Worm (Caenorhabditis elegans) whole organism, L4/young adult: Measurements from ENCODE around the gene bec-1.
A peak's percentile ranks its signal among the peaks of the same experiment; 100 is the strongest.

ENCODE experiments used
- W03F9.2 ChIP-seq: fragments of 150-350 bp; optimal IDR thresholded peaks from 2 replicates; lab custom pipeline; 2014; ENCODE audit warnings: missing biosample characterization, missing genetic modification characterization
- dao-5 ChIP-seq: sonication (generic microtip); optimal IDR thresholded peaks from 2 replicates; lab custom pipeline; 2016; ENCODE audit warnings: missing genotype, missing genetic modification characterization, moderate library complexity, missing compliant biosample characterization
- him-1 ChIP-seq: sonication (generic microtip); optimal IDR thresholded peaks from 2 replicates; lab custom pipeline; 2016; ENCODE audit warnings: missing genotype, missing genetic modification reagents, missing genetic modification characterization, missing compliant biosample characterization

Gene bec-1

DNA sequence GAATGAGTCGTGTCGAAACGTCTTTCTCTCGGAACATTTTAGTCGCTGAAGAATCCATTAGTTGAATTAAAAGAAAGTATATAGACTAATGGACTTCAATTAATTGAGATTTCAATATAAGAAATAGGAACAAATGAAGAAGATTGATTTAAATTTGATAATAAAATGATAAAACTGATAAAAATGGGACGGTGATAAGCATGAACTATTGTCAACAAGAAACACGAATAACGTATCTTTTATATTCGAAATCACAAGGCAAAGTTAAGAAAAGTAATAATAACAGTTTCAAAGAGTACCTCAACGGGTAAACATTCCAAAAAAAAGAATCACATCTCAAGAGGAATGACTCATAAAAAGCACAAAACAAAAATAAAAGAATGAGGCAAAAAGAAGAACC is 5.2 kb upstream of the bec-1 start, which contains the start of gene T19E7.6:
Gene T19E7.6 (minus strand): TSS at position 45 of the 400 bp plus-strand sequence.
- TF ChIP-seq dao-5 (tag; lab: Kevin White, UChicago) (no peak), W03F9.2 (tag; lab: Kevin White, UChicago) (no peak), him-1 (tag; lab: Kevin White, UChicago) (no peak)

DNA sequence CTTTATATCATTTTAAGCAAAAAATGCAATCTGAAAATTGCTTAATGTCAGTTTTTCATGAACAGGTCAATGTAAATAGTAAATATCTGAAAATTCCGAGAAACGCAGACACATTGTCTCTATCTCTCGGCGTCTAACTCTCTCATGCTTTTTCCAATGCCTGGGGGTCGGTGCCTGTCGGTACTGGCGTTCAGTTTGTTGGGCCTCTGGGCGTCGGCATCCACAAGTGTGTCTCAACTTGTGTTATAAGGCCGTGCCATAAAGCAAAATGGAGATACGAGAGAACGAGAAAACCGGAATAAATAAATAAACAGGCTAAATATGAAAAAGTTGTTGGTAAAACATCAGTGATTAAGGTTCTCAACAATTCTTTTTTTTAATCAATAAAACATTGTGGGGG is 3.0 kb upstream of the bec-1 start:
- TF ChIP-seq dao-5 (tag; lab: Kevin White, UChicago) = no peak
- TF ChIP-seq W03F9.2 (tag; lab: Kevin White, UChicago) = no peak
- no peak for TF ChIP-seq him-1 (tag; lab: Kevin White, UChicago)

DNA sequence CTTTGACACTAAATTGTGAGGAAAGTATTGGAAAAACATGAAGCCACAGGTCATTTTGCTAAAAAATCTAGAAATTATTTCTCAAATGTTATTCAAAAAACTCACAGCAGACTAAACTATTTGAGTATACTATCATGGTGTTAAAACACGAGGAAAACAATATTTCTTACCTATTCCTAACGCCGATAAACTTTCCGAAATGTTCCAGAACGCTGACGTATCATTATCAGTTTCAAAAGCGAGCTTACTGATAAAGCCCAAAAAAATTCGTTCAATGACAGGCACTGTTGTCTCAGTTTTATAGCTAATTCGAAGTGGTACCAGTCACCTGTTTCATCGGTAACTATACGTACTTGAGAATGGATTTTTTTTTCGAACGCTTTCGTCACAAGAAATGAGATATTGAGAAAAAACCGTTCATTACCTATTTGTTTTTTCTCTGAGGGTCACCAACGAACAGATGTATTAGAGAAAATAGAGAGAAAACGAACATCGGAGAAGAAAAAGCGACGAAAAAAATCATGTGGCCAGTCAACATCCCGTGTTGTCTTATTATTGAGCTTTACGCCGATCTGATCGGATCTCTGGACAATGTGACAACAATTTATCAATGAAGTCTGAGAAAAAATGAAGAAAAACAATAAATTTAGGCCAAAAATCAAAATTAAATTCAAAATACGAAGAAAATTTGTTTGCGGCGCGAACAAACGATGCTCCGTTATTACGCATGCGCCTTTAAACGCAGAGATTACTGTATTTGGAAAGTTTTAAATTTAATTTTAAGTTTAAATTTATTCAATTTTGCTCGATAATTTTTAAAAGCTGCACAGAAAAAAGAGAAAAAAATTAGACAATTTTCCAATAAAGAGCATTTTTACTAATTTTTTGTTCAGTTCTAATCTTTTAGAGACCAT is 2.1 kb upstream of the bec-1 start:
- no peak for TF ChIP-seq him-1 (tag; lab: Kevin White, UChicago)
- TF ChIP-seq W03F9.2 (tag; lab: Kevin White, UChicago) = peak; percentile 11
- no peak for TF ChIP-seq dao-5 (tag; lab: Kevin White, UChicago)

DNA sequence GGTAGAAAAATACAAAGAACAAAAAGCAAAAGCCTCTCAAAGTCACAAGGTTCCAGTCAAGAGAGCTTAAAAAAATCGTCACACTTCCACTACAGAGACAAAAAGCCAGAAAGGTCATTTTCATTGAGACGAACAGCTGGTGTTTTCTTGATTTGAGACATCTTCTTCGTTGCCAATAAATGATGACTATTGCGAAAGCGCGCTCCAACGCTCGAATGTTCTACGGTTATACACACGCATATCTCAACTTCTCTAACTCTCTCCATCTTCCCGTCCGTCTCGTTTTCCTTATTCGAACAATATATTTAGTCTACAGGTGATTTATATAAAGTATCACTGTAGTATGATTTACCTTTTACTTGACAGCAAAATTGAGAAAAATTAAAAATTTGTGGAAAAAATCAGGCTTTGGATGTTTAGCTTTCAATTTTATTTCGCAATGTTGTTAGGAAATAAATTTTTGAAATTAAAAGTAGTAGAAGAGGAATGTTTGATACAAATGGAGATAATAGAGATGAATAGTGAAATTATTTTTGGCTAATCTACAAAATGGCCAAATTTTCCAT is 1.2 kb upstream of the bec-1 start:
- TF ChIP-seq dao-5 (tag; lab: Kevin White, UChicago) (no peak), W03F9.2 (tag; lab: Kevin White, UChicago) (peak; percentile 32), him-1 (tag; lab: Kevin White, UChicago) (no peak)

DNA sequence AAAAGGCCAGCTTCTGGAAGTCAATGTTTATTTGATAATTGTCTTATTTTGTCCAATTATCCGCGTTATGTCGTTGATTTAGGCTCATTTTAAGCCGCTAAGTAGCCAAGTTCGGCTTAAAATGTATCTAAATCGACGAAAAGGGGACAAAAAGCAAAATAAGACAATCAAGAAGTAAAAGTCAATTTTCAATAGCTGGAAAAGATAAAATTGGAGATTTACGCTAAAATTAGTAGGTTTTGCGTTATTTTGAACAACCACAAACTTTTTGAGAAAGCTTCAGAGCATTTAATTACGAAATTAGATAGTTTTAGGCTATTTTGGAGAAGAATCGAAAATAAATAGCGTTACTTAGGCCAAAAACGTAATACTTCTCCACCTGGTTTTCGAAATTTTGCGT is 1.3 kb downstream of the bec-1 start:
- no peak for TF ChIP-seq him-1 (tag; lab: Kevin White, UChicago)
- TF ChIP-seq dao-5 (tag; lab: Kevin White, UChicago) = no peak
- no peak for TF ChIP-seq W03F9.2 (tag; lab: Kevin White, UChicago)

DNA sequence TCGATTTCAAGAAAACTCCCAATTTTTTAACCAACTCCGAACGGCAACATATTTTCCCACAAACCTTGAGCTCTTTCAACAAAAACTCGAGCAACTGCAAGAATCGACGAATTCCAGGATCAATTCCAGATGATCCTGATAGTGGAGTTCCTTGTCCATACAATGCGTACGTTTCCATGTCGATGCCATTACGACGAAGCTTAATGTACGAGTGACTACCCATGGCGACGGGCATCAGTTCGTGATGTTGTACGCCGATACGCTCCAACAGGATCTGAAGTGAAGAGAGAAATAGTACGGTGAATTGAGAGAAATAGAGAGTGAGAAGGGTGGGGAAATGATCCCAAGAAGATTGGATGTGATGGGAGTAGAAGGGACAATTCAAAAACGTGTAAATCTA is 2.2 kb downstream of the bec-1 start:
- no peak for TF ChIP-seq him-1 (tag; lab: Kevin White, UChicago)
- no peak for TF ChIP-seq dao-5 (tag; lab: Kevin White, UChicago)
- no peak for TF ChIP-seq W03F9.2 (tag; lab: Kevin White, UChicago)

DNA sequence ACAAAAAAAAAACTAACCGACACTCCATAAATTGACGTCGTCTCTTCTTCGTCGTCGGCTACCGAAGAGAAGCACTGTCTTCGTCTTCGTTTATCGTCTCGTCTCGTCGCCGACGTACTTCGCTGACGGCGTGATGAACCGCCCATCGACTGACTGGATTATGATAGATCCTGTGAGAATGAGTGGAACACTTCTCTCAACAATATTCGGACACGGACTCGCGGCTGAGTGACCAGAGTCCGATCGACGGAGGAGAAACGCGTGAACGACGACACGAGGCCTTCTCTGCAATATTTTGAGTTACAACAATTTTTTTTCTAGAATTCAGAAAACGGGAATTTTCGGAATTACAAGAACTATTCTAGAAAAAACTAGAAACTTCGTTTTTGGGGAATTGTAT is 4.0 kb downstream of the bec-1 start, which contains the start of gene skn-1:
Gene skn-1 (minus strand): TSS at position 146 of the 400 bp plus-strand sequence.
- no peak for TF ChIP-seq him-1 (tag; lab: Kevin White, UChicago)
- no peak for TF ChIP-seq dao-5 (tag; lab: Kevin White, UChicago)
- TF ChIP-seq W03F9.2 (tag; lab: Kevin White, UChicago) = no peak

DNA sequence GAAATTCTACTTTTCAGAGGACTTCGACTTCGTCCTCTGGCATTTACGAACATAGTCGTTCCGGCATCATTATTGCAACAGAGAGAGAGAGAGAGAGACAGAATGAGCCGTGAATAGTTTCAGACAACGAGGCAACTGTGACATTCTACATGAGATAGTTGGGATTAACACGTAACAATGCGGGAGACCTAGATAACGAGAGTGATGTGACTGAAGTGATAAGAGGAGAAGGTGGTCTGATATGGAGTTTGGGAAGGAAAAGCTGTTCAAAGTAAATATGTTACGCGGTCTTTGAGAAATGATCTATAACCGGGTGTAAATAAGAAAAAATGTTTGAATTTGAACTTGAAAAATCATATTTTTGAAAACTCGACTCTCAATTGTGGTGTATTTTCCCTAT is 4.8 kb downstream of the bec-1 start:
- TF ChIP-seq him-1 (tag; lab: Kevin White, UChicago) (no peak), dao-5 (tag; lab: Kevin White, UChicago) (no peak), W03F9.2 (tag; lab: Kevin White, UChicago) (no peak)

DNA sequence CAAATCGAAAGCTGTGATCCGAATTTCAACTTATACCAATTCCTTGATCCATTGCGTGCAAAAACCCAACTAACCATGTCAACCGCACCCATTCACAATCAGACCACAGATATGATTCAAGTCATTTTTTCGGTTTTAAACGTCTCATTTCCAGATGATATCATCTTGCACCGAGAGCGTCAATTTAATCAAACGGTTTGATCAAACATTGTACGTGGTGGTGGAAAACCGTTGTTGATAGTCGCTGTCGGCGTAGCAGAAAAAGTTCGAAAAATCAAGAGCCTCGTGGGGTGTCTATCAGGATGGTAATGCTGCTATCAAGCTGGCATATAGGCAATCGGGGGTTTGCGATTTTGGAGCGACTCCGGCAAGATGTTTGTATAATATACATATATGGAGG is 5.3 kb downstream of the bec-1 start:
- TF ChIP-seq W03F9.2 (tag; lab: Kevin White, UChicago) (no peak), dao-5 (tag; lab: Kevin White, UChicago) (no peak), him-1 (tag; lab: Kevin White, UChicago) (no peak)

DNA sequence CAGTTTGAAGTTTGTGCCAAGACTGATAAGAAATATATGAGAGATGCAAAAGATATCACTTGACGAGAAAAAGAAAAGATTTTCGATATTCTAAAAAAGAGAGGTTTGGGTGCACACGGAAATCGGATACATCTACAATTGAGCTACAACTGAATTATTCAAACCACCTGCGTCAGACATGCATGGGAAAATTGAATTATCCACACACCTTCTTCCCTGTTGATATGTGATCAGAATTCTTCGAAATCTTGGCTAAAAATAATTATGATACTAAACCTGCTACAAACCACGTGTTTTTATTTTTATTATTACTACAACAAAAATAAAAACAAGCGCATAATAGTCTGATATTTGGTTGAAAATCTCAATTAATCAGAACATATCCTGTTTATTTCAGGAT is 6.0 kb downstream of the bec-1 start:
- no peak for TF ChIP-seq W03F9.2 (tag; lab: Kevin White, UChicago)
- TF ChIP-seq him-1 (tag; lab: Kevin White, UChicago) = no peak
- TF ChIP-seq dao-5 (tag; lab: Kevin White, UChicago) = no peak

DNA sequence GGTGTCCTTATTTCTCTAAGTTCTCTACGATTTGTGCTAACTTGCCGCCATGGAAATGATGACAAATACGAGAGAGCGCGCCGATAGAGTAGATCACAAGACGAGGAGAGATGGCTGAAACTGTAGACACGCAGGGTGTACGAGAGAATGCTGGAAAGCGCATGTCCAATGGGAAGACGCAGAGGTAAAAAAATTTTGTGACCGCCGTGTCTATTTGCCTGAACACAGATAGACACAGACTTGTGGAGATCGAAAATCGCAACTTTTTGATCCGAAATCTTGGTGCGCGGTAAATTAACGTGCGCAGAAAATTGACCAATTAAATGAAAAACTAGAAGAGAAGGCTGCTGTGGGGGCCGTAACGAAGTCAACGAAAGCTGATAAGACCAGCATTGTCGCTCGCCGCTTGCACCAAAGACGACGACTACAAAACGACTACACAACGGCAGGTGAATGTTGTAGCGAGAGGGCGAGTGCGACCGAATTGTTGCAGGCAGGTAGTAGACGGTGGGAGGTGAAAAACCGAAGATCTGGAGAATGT is 7.0 kb downstream of the bec-1 start:
- TF ChIP-seq him-1 (tag; lab: Kevin White, UChicago) (no peak), W03F9.2 (tag; lab: Kevin White, UChicago) (no peak), dao-5 (tag; lab: Kevin White, UChicago) (no peak)

DNA sequence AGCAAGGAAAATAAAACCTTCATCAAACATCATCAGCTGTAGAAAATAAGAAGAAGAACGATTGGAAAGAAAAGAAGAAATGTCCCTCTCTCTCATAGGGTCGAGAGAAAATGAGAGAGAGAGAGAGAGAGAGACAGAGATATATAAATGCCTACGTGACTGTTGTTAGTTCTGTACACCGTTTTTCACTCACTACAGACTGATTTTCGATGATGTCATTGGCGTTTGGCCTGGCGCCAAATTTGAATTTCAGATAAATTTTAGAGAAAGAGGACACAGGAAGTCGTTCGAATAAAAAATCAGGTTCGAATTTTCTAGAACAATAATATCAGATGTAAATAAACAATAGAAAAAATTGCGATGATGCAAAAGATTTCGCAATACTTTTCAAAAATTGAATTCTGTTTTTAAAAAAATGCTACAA is 8.2 kb downstream of the bec-1 start:
- TF ChIP-seq dao-5 (tag; lab: Kevin White, UChicago) (no peak), W03F9.2 (tag; lab: Kevin White, UChicago) (no peak), him-1 (tag; lab: Kevin White, UChicago) (no peak)

DNA sequence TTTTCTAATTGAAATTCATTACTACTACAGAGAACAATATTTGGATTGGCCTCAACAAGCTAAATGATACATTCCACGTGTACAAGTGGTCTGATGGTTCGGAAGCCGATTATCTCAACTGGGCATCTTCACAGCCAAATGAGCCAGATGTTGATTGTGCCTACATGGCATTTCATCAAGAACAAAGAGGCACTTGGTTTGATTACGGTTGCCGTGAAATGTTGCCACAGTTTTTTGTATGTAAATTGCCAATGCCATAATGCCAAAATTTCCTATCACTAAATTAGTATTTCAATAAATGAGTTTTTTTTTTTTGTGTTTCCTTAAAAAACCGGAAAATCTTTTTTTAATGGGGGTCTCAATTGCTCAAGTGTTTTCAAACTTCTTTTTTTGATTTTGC is 9.5 kb downstream of the bec-1 start:
- TF ChIP-seq dao-5 (tag; lab: Kevin White, UChicago) (no peak), W03F9.2 (tag; lab: Kevin White, UChicago) (no peak), him-1 (tag; lab: Kevin White, UChicago) (no peak)
